Fruit fly (Drosophila melanogaster) whole organism, adult: ENCODE results near the gene CG4194.

Experiments
- cnc ChIP-seq, 2 experiments: fragments of >200 bp; optimal IDR thresholded peaks; 2 replicates each; lab custom pipeline; 2017
- ovo ChIP-seq: fragments of 200-800 bp; sonication (Bioruptor generic); optimal IDR thresholded peaks from 2 replicates; lab custom pipeline; 2016; ENCODE audit warnings: missing biosample characterization, missing genetic modification characterization

- TF ChIP-seq cnc (optimal IDR thresholded peaks at IDR 0.05; lab: Kevin White, UChicago) (no peak), ovo (GFP tag; lab: Kevin White, UChicago) (no peak)
Measured at dm6 chrX:2081848-2082365, 13.5 kb downstream of the CG4194 start.
